Fruit fly (Drosophila melanogaster) whole organism, embryonic: ENCODE data around the gene Muc91C.
A peak's percentile ranks its signal among the peaks of the same experiment; 100 is the strongest.

ENCODE experiments used
- Bdp1 ChIP-seq: fragments of 200-800 bp; sonication (Bioruptor generic); optimal IDR thresholded peaks from 3 replicates; lab custom pipeline; 2016; ENCODE audit warnings: missing biosample characterization, missing genetic modification characterization
- BtbVII ChIP-seq: fragments of 200-800 bp; sonication (Bioruptor generic); optimal IDR thresholded peaks from 3 replicates; lab custom pipeline; 2017; ENCODE audit warnings: missing biosample characterization, mild to moderate bottlenecking, missing genetic modification characterization
- Bteb2 ChIP-seq: fragments of 200-800 bp; sonication (Bioruptor generic); optimal IDR thresholded peaks from 2 replicates; lab custom pipeline; 2016; ENCODE audit warnings: missing biosample characterization, missing genetic modification characterization
- CG10147 ChIP-seq: fragments of 200-800 bp; sonication (Bioruptor generic); optimal IDR thresholded peaks from 2 replicates; lab custom pipeline; 2019; ENCODE audit warnings: missing biosample characterization, mild to moderate bottlenecking, missing genetic modification characterization, moderate library complexity
- CG10209 ChIP-seq: fragments of 200-800 bp; sonication (Bioruptor generic); optimal IDR thresholded peaks from 3 replicates; lab custom pipeline; 2017; ENCODE audit warnings: missing biosample characterization, mild to moderate bottlenecking, missing genetic modification characterization, missing genetic modification reagents
- CG12769 ChIP-seq: fragments of 200-800 bp; sonication (Bioruptor generic); optimal IDR thresholded peaks from 2 replicates; lab custom pipeline; 2019; ENCODE audit warnings: missing biosample characterization, mild to moderate bottlenecking, missing genetic modification characterization, moderate library complexity
- CG14050 ChIP-seq: fragments of 200-800 bp; sonication (Bioruptor generic); IDR thresholded peaks from 3 replicates; pipeline ENCODE4 v1.3.6; 2022; ENCODE audit warnings: missing biosample characterization, missing genetic modification characterization
- CG15011 ChIP-seq: fragments of 200-800 bp; sonication (Bioruptor generic); optimal IDR thresholded peaks from 3 replicates; lab custom pipeline; 2018; ENCODE audit warnings: missing biosample characterization, mild to moderate bottlenecking, missing genetic modification characterization
- CG1529 ChIP-seq: fragments of 200-800 bp; sonication (Bioruptor generic); optimal IDR thresholded peaks from 3 replicates; lab custom pipeline; 2018; ENCODE audit warnings: missing biosample characterization, missing genetic modification characterization
- CG17186 ChIP-seq: fragments of 200-800 bp; sonication (Bioruptor generic); optimal IDR thresholded peaks from 3 replicates; lab custom pipeline; 2017; ENCODE audit warnings: missing biosample characterization, missing genetic modification reagents, missing genetic modification characterization
- CG17359 ChIP-seq: fragments of 200-800 bp; sonication (Bioruptor generic); optimal IDR thresholded peaks from 3 replicates; lab custom pipeline; 2018; ENCODE audit warnings: missing biosample characterization, mild to moderate bottlenecking, missing genetic modification characterization, moderate library complexity
- CG17361 ChIP-seq: fragments of 200-800 bp; sonication (Bioruptor generic); IDR thresholded peaks from 3 replicates; pipeline ENCODE4 v1.3.6; 2022; ENCODE audit warnings: missing biosample characterization, missing genetic modification characterization
- CG18476 ChIP-seq: fragments of 200-800 bp; sonication (Bioruptor generic); optimal IDR thresholded peaks from 2 replicates; lab custom pipeline; 2016; ENCODE audit warnings: missing biosample characterization, mild to moderate bottlenecking, missing genetic modification characterization
- CG2202 ChIP-seq: fragments of 200-800 bp; sonication (Bioruptor generic); optimal IDR thresholded peaks from 2 replicates; lab custom pipeline; 2018; ENCODE audit warnings: missing biosample characterization, mild to moderate bottlenecking, missing genetic modification characterization
- CG34422 ChIP-seq: fragments of 200-800 bp; sonication (Bioruptor generic); IDR thresholded peaks from 3 replicates; pipeline ENCODE4 v1.3.6; 2022; ENCODE audit warnings: missing biosample characterization, missing genetic modification characterization
- CG3726 ChIP-seq: fragments of 200-800 bp; sonication (Bioruptor generic); IDR thresholded peaks from 3 replicates; pipeline ENCODE4, ENCODE4 v1.3.6; 2022; ENCODE audit warnings: missing biosample characterization, missing genetic modification characterization
- CG42726 ChIP-seq: fragments of 200-800 bp; sonication (Bioruptor generic); IDR thresholded peaks from 2 replicates; pipeline ENCODE4 v1.3.6; 2022; ENCODE audit warnings: missing biosample characterization, missing genetic modification characterization; ENCODE audit not compliant: partially characterized antibody
- CG7357 ChIP-seq: fragments of 200-800 bp; sonication (Bioruptor generic); IDR thresholded peaks from 3 replicates; pipeline ENCODE4 v1.3.6; 2022; ENCODE audit warnings: missing biosample characterization, missing genetic modification characterization
- CG8388 ChIP-seq: fragments of 200-800 bp; sonication (Bioruptor generic); optimal IDR thresholded peaks from 2 replicates; lab custom pipeline; 2019; ENCODE audit warnings: missing biosample characterization, mild to moderate bottlenecking, missing genetic modification characterization, moderate library complexity
- CG9609 ChIP-seq: fragments of 200-800 bp; sonication (Bioruptor generic); optimal IDR thresholded peaks from 3 replicates; lab custom pipeline; 2016; ENCODE audit warnings: missing biosample characterization, missing genetic modification characterization
- CG9797 ChIP-seq: fragments of 200-800 bp; sonication (Bioruptor generic); optimal IDR thresholded peaks from 3 replicates; lab custom pipeline; 2018; ENCODE audit warnings: missing biosample characterization, mild to moderate bottlenecking, missing genetic modification characterization
- Camta ChIP-seq: fragments of 200-800 bp; sonication (Bioruptor generic); optimal IDR thresholded peaks from 2 replicates; lab custom pipeline; 2016; ENCODE audit warnings: missing biosample characterization, missing genetic modification characterization
- Doc2 ChIP-seq: fragments of 200-800 bp; sonication (Bioruptor generic); IDR thresholded peaks from 2 replicates; pipeline ENCODE4 v1.3.6; 2022; ENCODE audit warnings: missing biosample characterization, missing genetic modification characterization
- Fer2 ChIP-seq: fragments of 200-800 bp; sonication (Bioruptor generic); optimal IDR thresholded peaks from 2 replicates; lab custom pipeline; 2018; ENCODE audit warnings: missing biosample characterization, mild to moderate bottlenecking, missing genetic modification characterization, moderate library complexity
- Hr51 ChIP-seq, 2 experiments: fragments of 200-800 bp; sonication (Bioruptor generic); optimal IDR thresholded peaks; 2 replicates in 1 of 2; 3 replicates in 1 of 2; lab custom pipeline; 2016 to 2018; ENCODE audit warnings: missing biosample characterization in 2 of 2, missing genetic modification characterization in 2 of 2, mild to moderate bottlenecking in 1 of 2, moderate library complexity in 1 of 2
- Jarid2 ChIP-seq: fragments of 200-800 bp; sonication (Bioruptor generic); optimal IDR thresholded peaks from 3 replicates; lab custom pipeline; 2017; ENCODE audit warnings: mild to moderate bottlenecking, missing biosample characterization, missing genetic modification reagents, missing genetic modification characterization
- Lim3 ChIP-seq: fragments of 200-800 bp; sonication (Bioruptor generic); IDR thresholded peaks from 2 replicates; pipeline ENCODE4 v1.3.6; 2022; ENCODE audit warnings: missing biosample characterization, missing genetic modification characterization
- Pdp1 ChIP-seq, 2 experiments: fragments of 200-800 bp; sonication (Bioruptor generic); optimal IDR thresholded peaks; 3 replicates each; lab custom pipeline; 2016; ENCODE audit warnings: missing biosample characterization in 2 of 2, missing genetic modification characterization in 2 of 2, mild to moderate bottlenecking in 1 of 2, moderate library complexity in 1 of 2
- Ravus ChIP-seq: fragments of 200-800 bp; sonication (Bioruptor generic); IDR thresholded peaks from 2 replicates; pipeline ENCODE4 v1.3.6; 2022; ENCODE audit warnings: missing biosample characterization, missing genetic modification characterization
- amos ChIP-seq: fragments of 200-800 bp; sonication (Bioruptor generic); IDR thresholded peaks from 2 replicates; pipeline ENCODE4 v1.3.6; 2022; ENCODE audit warnings: missing biosample characterization, missing genetic modification characterization; ENCODE audit not compliant: partially characterized antibody
- bowl ChIP-seq: fragments of 200-800 bp; sonication (Bioruptor generic); IDR thresholded peaks from 2 replicates; pipeline ENCODE4 v1.3.6; 2022; ENCODE audit warnings: missing biosample characterization, missing genetic modification characterization
- br ChIP-seq: fragments of >200 bp; optimal IDR thresholded peaks from 2 replicates; lab custom pipeline; 2017
- da ChIP-seq: fragments of 200-800 bp; sonication (Bioruptor generic); optimal IDR thresholded peaks from 2 replicates; lab custom pipeline; 2016; ENCODE audit warnings: missing biosample characterization, missing genetic modification characterization
- emc ChIP-seq: fragments of 200-800 bp; sonication (Bioruptor generic); optimal IDR thresholded peaks from 2 replicates; lab custom pipeline; 2016; ENCODE audit warnings: missing biosample characterization, missing genetic modification characterization
- fru ChIP-seq: fragments of >200 bp; optimal IDR thresholded peaks from 2 replicates; lab custom pipeline; 2017
- gro ChIP-seq: fragments of 200-800 bp; sonication (Bioruptor generic); optimal IDR thresholded peaks from 2 replicates; lab custom pipeline; 2016; ENCODE audit warnings: missing biosample characterization, missing genetic modification characterization
- gt ChIP-seq: fragments of 200-800 bp; sonication (Bioruptor generic); IDR thresholded peaks from 2 replicates; pipeline ENCODE4 v1.3.6; 2022; ENCODE audit warnings: missing biosample characterization, missing genetic modification characterization
- lab ChIP-seq: fragments of 200-800 bp; sonication (Bioruptor generic); optimal IDR thresholded peaks from 3 replicates; lab custom pipeline; 2017; ENCODE audit warnings: missing biosample characterization, missing genetic modification characterization, mild to moderate bottlenecking, moderate library complexity, missing genetic modification reagents
- pita ChIP-seq: fragments of 200-800 bp; sonication (Bioruptor generic); optimal IDR thresholded peaks from 2 replicates; lab custom pipeline; 2017; ENCODE audit warnings: missing biosample characterization, mild to moderate bottlenecking, missing genetic modification characterization
- ranshi ChIP-seq: fragments of 200-800 bp; sonication (Bioruptor generic); IDR thresholded peaks from 2 replicates; pipeline ENCODE4 v1.3.6; 2022; ENCODE audit warnings: missing biosample characterization, missing genetic modification characterization
- rib ChIP-seq: fragments of 200-800 bp; sonication (Bioruptor generic); IDR thresholded peaks from 2 replicates; pipeline ENCODE4 v1.3.6; 2022; ENCODE audit warnings: missing biosample characterization, missing genetic modification characterization
- ro ChIP-seq: fragments of 200-800 bp; sonication (Bioruptor generic); IDR thresholded peaks from 2 replicates; pipeline ENCODE4 v1.3.6; 2022; ENCODE audit warnings: missing biosample characterization, missing genetic modification characterization
- row ChIP-seq: fragments of 200-800 bp; sonication (Bioruptor generic); IDR thresholded peaks from 3 replicates; pipeline ENCODE4 v1.3.6; 2022; ENCODE audit warnings: missing biosample characterization, missing genetic modification characterization
- run ChIP-seq: fragments of 200-800 bp; sonication (Bioruptor generic); optimal IDR thresholded peaks from 3 replicates; lab custom pipeline; 2018; ENCODE audit warnings: missing biosample characterization, mild to moderate bottlenecking, missing genetic modification characterization
- sd ChIP-seq: fragments of 200-800 bp; sonication (Bioruptor generic); optimal IDR thresholded peaks from 3 replicates; lab custom pipeline; 2018; ENCODE audit warnings: missing biosample characterization, mild to moderate bottlenecking, missing genetic modification characterization, moderate library complexity
- trem ChIP-seq: fragments of 200-800 bp; optimal IDR thresholded peaks from 3 replicates; lab custom pipeline; 2019; ENCODE audit warnings: missing biosample characterization, mild to moderate bottlenecking, missing genetic modification characterization, moderate library complexity
- trh ChIP-seq: fragments of 200-800 bp; sonication (Bioruptor generic); optimal IDR thresholded peaks from 2 replicates; lab custom pipeline; 2016; ENCODE audit warnings: missing biosample characterization, missing genetic modification characterization
- unc-4 ChIP-seq: fragments of 200-800 bp; sonication (Bioruptor generic); IDR thresholded peaks from 2 replicates; pipeline ENCODE4 v1.3.6; 2022; ENCODE audit warnings: missing biosample characterization, missing genetic modification characterization; ENCODE audit not compliant: partially characterized antibody
- usp ChIP-seq: fragments of >200 bp; optimal IDR thresholded peaks from 2 replicates; lab custom pipeline; 2017; ENCODE audit warnings: missing biosample characterization, missing genetic modification characterization

Muc91C gene

dm6 chr3R:18739978-18740954 is 47.7 kb upstream of the Muc91C start (continued):
- no peak for TF ChIP-seq CG10209 (GFP tag; lab: Kevin White, UChicago)
- peak; percentile 8 for TF ChIP-seq CG17359 (tag; lab: Kevin White, UChicago)
- peak; percentile 33 for TF ChIP-seq CG10147
- TF ChIP-seq Bdp1 (GFP tag; lab: Kevin White, UChicago), result no peak
- TF ChIP-seq Ravus (GFP tag; lab: Robert Waterston, UW), result no peak
- TF ChIP-seq Doc2 (GFP tag; lab: Robert Waterston, UW), result no peak
- TF ChIP-seq br (lab: Kevin White, UChicago), result no peak
- TF ChIP-seq unc-4 (GFP tag; lab: Robert Waterston, UW), result no peak; the same call in 1 of the 2 replicates
- no peak for TF ChIP-seq usp
- TF ChIP-seq sd (tag; lab: Kevin White, UChicago), result peak; percentile 41
- no peak for TF ChIP-seq CG14050
- TF ChIP-seq CG1529 (GFP tag; lab: Kevin White, UChicago), result no peak
- no peak for TF ChIP-seq fru
- peak; percentile 43; the same call in 1 of the 2 replicates for TF ChIP-seq rib (GFP tag; lab: Robert Waterston, UW)
- TF ChIP-seq da (GFP tag; lab: Kevin White, UChicago), result no peak
- TF ChIP-seq BtbVII (GFP tag; lab: Kevin White, UChicago), result peak; percentile 0
- peak; percentile 56; the same call in 1 of the 2 replicates for TF ChIP-seq CG42726 (GFP tag; lab: Robert Waterston, UW)
- no peak for TF ChIP-seq pita (GFP tag; lab: Kevin White, UChicago)
- TF ChIP-seq gro (GFP tag; lab: Kevin White, UChicago), result no peak
- no peak for TF ChIP-seq CG8388 (GFP tag; lab: Kevin White, UChicago)
- peak; percentile 45 for TF ChIP-seq lab
- peak; percentile 28 for TF ChIP-seq CG15011 (GFP tag; lab: Kevin White, UChicago)
- no peak for TF ChIP-seq CG3726 (GFP tag; lab: Robert Waterston, UW)
- no peak for TF ChIP-seq Fer2
- no peak for TF ChIP-seq run (tag; lab: Kevin White, UChicago)
- TF ChIP-seq CG17361 (GFP tag; lab: Robert Waterston, UW), result no peak
- TF ChIP-seq CG18476 (GFP tag; lab: Kevin White, UChicago), result no peak
- TF ChIP-seq Pdp1 (GFP tag; optimal IDR thresholded peaks at IDR 0.05; lab: Kevin White, UChicago), result no peak
- TF ChIP-seq trh (GFP tag; lab: Kevin White, UChicago), result no peak
- TF ChIP-seq Hr51 (GFP tag; optimal IDR thresholded peaks at IDR 0.05; lab: Kevin White, UChicago), result peak in 1 of 2 experiments; percentile 8
- TF ChIP-seq CG7357 (GFP tag; lab: Robert Waterston, UW), result no peak
- no peak for TF ChIP-seq ro (GFP tag; lab: Robert Waterston, UW)
- no peak for TF ChIP-seq CG2202 (tag; lab: Kevin White, UChicago)
- peak; percentile 49; the same call in 1 of the 2 replicates for TF ChIP-seq amos (GFP tag; lab: Robert Waterston, UW)
- TF ChIP-seq bowl (GFP tag; lab: Robert Waterston, UW), result no peak
- TF ChIP-seq CG9797 (GFP tag; lab: Kevin White, UChicago), result no peak
- TF ChIP-seq emc (GFP tag; lab: Kevin White, UChicago), result no peak
- peak; percentile 31 for TF ChIP-seq CG12769 (tag; lab: Kevin White, UChicago)
- TF ChIP-seq gt (GFP tag; lab: Robert Waterston, UW), result no peak
- no peak for TF ChIP-seq ranshi
- no peak for TF ChIP-seq trem
- TF ChIP-seq Jarid2 (GFP tag; lab: Kevin White, UChicago), result peak; percentile 93
- TF ChIP-seq CG17186 (GFP tag; lab: Kevin White, UChicago), result no peak
- TF ChIP-seq CG34422 (GFP tag; lab: Robert Waterston, UW), result peak; percentile 50; the same call in 1 of the 3 replicates
- TF ChIP-seq CG9609 (GFP tag; lab: Kevin White, UChicago), result no peak
- TF ChIP-seq Bteb2, result no peak
- no peak for TF ChIP-seq Lim3 (GFP tag; lab: Robert Waterston, UW)
- peak; percentile 89 for TF ChIP-seq row
- TF ChIP-seq Camta (GFP tag; lab: Kevin White, UChicago), result no peak
